Worm (Caenorhabditis elegans) whole organism, early embryonic: Measurements from ENCODE around the gene ippk-1.

Experiments used
- aly-1 ChIP-seq: sonication (generic microtip); optimal IDR thresholded peaks from 2 replicates; lab custom pipeline; 2016; ENCODE audit warnings: missing genetic modification characterization, missing compliant biosample characterization
- ama-1 ChIP-seq: fragments of 150-350 bp; optimal IDR thresholded peaks from 2 replicates; lab custom pipeline; 2014
- ets-7 ChIP-seq: sonication (generic microtip); optimal IDR thresholded peaks from 2 replicates; lab custom pipeline; 2016; ENCODE audit warnings: missing genotype, missing genetic modification characterization, missing compliant biosample characterization
- flt-1 ChIP-seq: fragments of 200-800 bp; sonication (Bioruptor generic); IDR thresholded peaks from 2 replicates; pipeline ENCODE4 v1.3.6; 2022; ENCODE audit warnings: missing genetic modification characterization, missing compliant biosample characterization
- hmbx-1 ChIP-seq: sonication (generic microtip); optimal IDR thresholded peaks from 2 replicates; lab custom pipeline; 2016; ENCODE audit warnings: mild to moderate bottlenecking, missing genetic modification characterization, missing compliant biosample characterization
- hmg-4 ChIP-seq: fragments of 200-800 bp; sonication (Bioruptor generic); optimal IDR thresholded peaks from 2 replicates; lab custom pipeline; 2018; ENCODE audit warnings: mild to moderate bottlenecking, missing genetic modification characterization, missing compliant biosample characterization
- hnd-1 ChIP-seq: sonication (generic microtip); optimal IDR thresholded peaks from 2 replicates; lab custom pipeline; 2016; ENCODE audit warnings: missing genetic modification characterization, missing compliant biosample characterization
- pes-1 ChIP-seq: fragments of 200-800 bp; sonication (Bioruptor generic); IDR thresholded peaks from 2 replicates; pipeline ENCODE4 v1.3.6; 2022; ENCODE audit warnings: missing genetic modification reagents, missing genetic modification characterization, missing compliant biosample characterization
- scrt-1 ChIP-seq: fragments of 200-800 bp; sonication (Bioruptor generic); IDR thresholded peaks from 2 replicates; pipeline ENCODE4 v1.3.6; 2022; ENCODE audit warnings: missing genetic modification characterization, missing compliant biosample characterization
- sea-1 ChIP-seq: fragments of 200-800 bp; sonication (Bioruptor generic); conservative IDR thresholded peaks from 2 replicates; pipeline ENCODE4 v1.3.6; 2022; ENCODE audit warnings: missing genetic modification characterization, missing compliant biosample characterization
- tbx-11 ChIP-seq: fragments of 200-800 bp; sonication (Bioruptor generic); IDR thresholded peaks from 2 replicates; pipeline ENCODE4 v1.3.6; 2022; ENCODE audit warnings: missing genetic modification characterization, missing compliant biosample characterization
- tra-4 ChIP-seq: sonication (generic microtip); optimal IDR thresholded peaks from 2 replicates; lab custom pipeline; 2017; ENCODE audit warnings: missing genetic modification characterization, missing compliant biosample characterization

- TF ChIP-seq ets-7 (tag; lab: Kevin White, UChicago) = no peak
- TF ChIP-seq flt-1 (GFP tag; lab: Robert Waterston, UW) = no peak
- no peak for TF ChIP-seq hnd-1 (tag; lab: Kevin White, UChicago)
- no peak for TF ChIP-seq hmg-4 (GFP tag; lab: Kevin White, UChicago)
- TF ChIP-seq aly-1 (tag; lab: Kevin White, UChicago) = no peak
- TF ChIP-seq scrt-1 (GFP tag; lab: Robert Waterston, UW) = no peak
- no peak for TF ChIP-seq ama-1 (lab: Kevin White, UChicago)
- TF ChIP-seq pes-1 (GFP tag; lab: Robert Waterston, UW) = no peak
- TF ChIP-seq tbx-11 = no peak
- TF ChIP-seq sea-1 (GFP tag; lab: Robert Waterston, UW) = no peak
- TF ChIP-seq tra-4 = no peak
- TF ChIP-seq hmbx-1 (tag; lab: Kevin White, UChicago) = no peak
Observed at ce11 chrII:12028707-12029106, 14.0 kb upstream of the ippk-1 start.
